Worm (Caenorhabditis elegans) whole organism, mixed stage, embryonic: Measurements from ENCODE around the gene F42H10.6.

ENCODE experiments used
- M03D4.4 ChIP-seq: sonication (generic microtip); optimal IDR thresholded peaks from 2 replicates; lab custom pipeline; 2017; ENCODE audit warnings: mild to moderate bottlenecking, missing genetic modification characterization, missing compliant biosample characterization
- blmp-1 ChIP-seq: fragments of 150-350 bp; optimal IDR thresholded peaks from 2 replicates; lab custom pipeline; 2014; ENCODE audit warnings: missing biosample characterization, missing genetic modification characterization
- ces-1 ChIP-seq: fragments of 150-350 bp; optimal IDR thresholded peaks from 2 replicates; lab custom pipeline; 2014; ENCODE audit warnings: missing biosample characterization, missing genetic modification reagents, missing genetic modification characterization
- elt-1 ChIP-seq: sonication (generic microtip); optimal IDR thresholded peaks from 2 replicates; lab custom pipeline; 2017; ENCODE audit warnings: missing genetic modification characterization, mild to moderate bottlenecking, missing compliant biosample characterization, antibody characterized with exemption, moderate library complexity, borderline replicate concordance; ENCODE audit not compliant: insufficient read depth
- lin-13 ChIP-seq: fragments of 150-350 bp; optimal IDR thresholded peaks from 2 replicates; lab custom pipeline; 2014; ENCODE audit warnings: missing biosample characterization, missing genetic modification characterization
- lsy-2 ChIP-seq: fragments of 150-350 bp; optimal IDR thresholded peaks from 2 replicates; lab custom pipeline; 2014; ENCODE audit warnings: missing biosample characterization, missing genetic modification characterization
- mab-5 ChIP-seq: fragments of 150-350 bp; optimal IDR thresholded peaks from 2 replicates; lab custom pipeline; 2014; ENCODE audit warnings: missing biosample characterization, missing genetic modification characterization
- nhr-12 ChIP-seq: fragments of 150-350 bp; optimal IDR thresholded peaks from 2 replicates; lab custom pipeline; 2014; ENCODE audit warnings: missing biosample characterization, missing genetic modification characterization

- TF ChIP-seq ces-1 (GFP tag; lab: Kevin White, UChicago) (peak; percentile 23), M03D4.4 (tag; lab: Kevin White, UChicago) (no peak), blmp-1 (tag; lab: Kevin White, UChicago) (no peak), lsy-2 (tag; lab: Kevin White, UChicago) (peak; percentile 23), lin-13 (tag; lab: Kevin White, UChicago) (no peak), elt-1 (tag; lab: Kevin White, UChicago) (no peak), mab-5 (tag; lab: Kevin White, UChicago) (no peak), nhr-12 (tag; lab: Kevin White, UChicago) (no peak)
These were observed 10.0 kb upstream of the F42H10.6 start, which contains the start of the genes ess-2 and F42H10.2 for ce11 chrIII:8490254-8490653.
